Fruit fly (Drosophila melanogaster): ENCODE measurements around the gene Dsk.

Dsk gene

DNA sequence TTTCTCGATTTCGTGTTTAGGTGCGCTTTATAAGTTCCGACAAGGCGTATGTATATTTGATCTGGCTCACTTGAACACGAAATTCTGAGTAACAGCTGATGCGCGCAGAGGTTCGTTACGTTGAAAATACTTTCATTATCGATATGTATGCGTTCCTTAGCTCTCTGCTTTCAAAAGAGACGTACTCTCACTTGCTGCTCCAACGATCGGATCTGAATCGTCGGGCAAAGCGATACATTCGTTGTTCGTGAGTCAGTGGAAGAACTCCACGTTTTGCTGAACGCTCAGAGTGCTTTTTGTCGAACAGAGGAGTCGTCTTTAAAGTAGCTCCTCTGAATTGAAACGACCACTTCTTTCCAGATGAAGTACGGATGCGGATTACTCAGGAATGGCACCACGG is 7.0 kb upstream of the Dsk start, which contains the start of gene beta-Man (continued):
- TF ChIP-seq MESR4 (GFP tag; optimal IDR thresholded peaks at IDR 0.05), result peak; percentile 44
- peak; percentile 35; the same call in 1 of the 2 replicates for TF ChIP-seq unc-4 (GFP tag; IDR thresholded peaks at IDR 0.05; ENCODE audit: partially characterized antibody)
- TF ChIP-seq Gug (GFP tag; IDR thresholded peaks at IDR 0.05), result no peak
- TF ChIP-seq row (GFP tag; IDR thresholded peaks at IDR 0.05), result peak; percentile 39; the same call in 1 of the 3 replicates
- peak; percentile 68 for TF ChIP-seq amos (GFP tag; IDR thresholded peaks at IDR 0.05; ENCODE audit: partially characterized antibody)
- no peak for TF ChIP-seq CG8359 (GFP tag; optimal IDR thresholded peaks at IDR 0.05; ENCODE audit: borderline replicate concordance)
- peak; percentile 11 for TF ChIP-seq CG17829 (tag; optimal IDR thresholded peaks at IDR 0.05)

DNA sequence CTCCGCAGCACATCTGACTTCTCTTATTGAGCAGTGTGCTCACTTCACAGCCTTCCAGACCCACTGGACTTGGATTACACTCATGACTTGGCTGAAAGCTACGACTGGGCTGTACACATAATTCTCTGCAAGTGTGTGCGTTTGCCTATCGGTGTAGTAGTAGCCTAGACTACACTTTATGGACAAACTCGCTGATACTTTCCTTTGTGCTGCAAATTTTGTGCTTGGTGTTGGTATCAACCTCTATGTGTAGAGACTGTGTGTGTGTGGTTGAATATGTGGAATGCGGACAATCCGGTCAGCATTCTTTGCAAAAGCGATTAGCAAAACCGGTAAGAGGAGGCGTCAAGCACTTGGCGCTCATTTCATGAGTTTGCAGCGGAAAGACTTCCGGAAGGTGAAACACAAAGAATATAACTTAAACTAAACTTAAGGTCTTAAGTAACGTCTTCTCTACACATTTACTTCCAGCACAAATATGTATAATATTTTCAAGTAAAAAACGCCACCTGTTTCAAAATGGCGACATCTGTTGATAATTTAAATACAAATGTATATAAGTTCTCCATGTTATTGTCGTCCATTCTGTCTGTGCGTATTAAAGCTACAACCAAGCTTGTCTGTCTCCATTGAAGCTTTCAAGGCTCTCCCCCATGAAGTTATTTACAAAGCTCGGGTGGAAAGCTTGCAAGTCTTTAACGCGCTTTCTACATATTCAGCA is 3.1 kb downstream of the Dsk start:
- TF ChIP-seq Eip74EF (GFP tag; optimal IDR thresholded peaks at IDR 0.05), result peak in 1 of 2 experiments; percentile 82
- peak; percentile 100 for TF ChIP-seq sd (tag; optimal IDR thresholded peaks at IDR 0.05)
- peak; percentile 62 for TF ChIP-seq CG12769 (tag; optimal IDR thresholded peaks at IDR 0.05)
- no peak for TF ChIP-seq jing (GFP tag; optimal IDR thresholded peaks at IDR 0.05)
- TF ChIP-seq Lhr (GFP tag; optimal IDR thresholded peaks at IDR 0.05), result peak; percentile 51
- TF ChIP-seq CG3065 (GFP tag; optimal IDR thresholded peaks at IDR 0.05), result no peak
- 0 out of 3 replicates have a peak, but pooled peaks have one; percentile 4 for TF ChIP-seq Opbp (GFP tag; IDR thresholded peaks at IDR 0.05; ENCODE audit: partially characterized antibody)
- TF ChIP-seq Drgx (GFP tag; IDR thresholded peaks at IDR 0.05), result no peak
- no peak for TF ChIP-seq BtbVII (GFP tag; optimal IDR thresholded peaks at IDR 0.05)
- TF ChIP-seq lab (GFP tag; optimal IDR thresholded peaks at IDR 0.05), result peak; percentile 10
- peak; percentile 35 for TF ChIP-seq Hmr (GFP tag; optimal IDR thresholded peaks at IDR 0.05)
- peak; percentile 42 for TF ChIP-seq nom (GFP tag; optimal IDR thresholded peaks at IDR 0.05)
- peak; percentile 72 for TF ChIP-seq cg (GFP tag; optimal IDR thresholded peaks at IDR 0.05)
- peak; percentile 37 for TF ChIP-seq phol (tag; optimal IDR thresholded peaks at IDR 0.05)
- TF ChIP-seq CG33557 (GFP tag; optimal IDR thresholded peaks at IDR 0.05), result no peak
- peak; percentile 17; the same call in 1 of the 2 replicates for TF ChIP-seq tna (GFP tag; IDR thresholded peaks at IDR 0.05; ENCODE audit: partially characterized antibody)
- no peak for TF ChIP-seq sna (GFP tag; IDR thresholded peaks at IDR 0.05; ENCODE audit: partially characterized antibody)
- TF ChIP-seq sug (tag; optimal IDR thresholded peaks at IDR 0.05), result peak; percentile 83
- no peak for TF ChIP-seq CG7357 (GFP tag; IDR thresholded peaks at IDR 0.05)
- TF ChIP-seq CTCF (GFP tag; optimal IDR thresholded peaks at IDR 0.05), result peak; percentile 92
- TF ChIP-seq amos (GFP tag; IDR thresholded peaks at IDR 0.05; ENCODE audit: partially characterized antibody), result peak; percentile 33
- TF ChIP-seq rib (GFP tag; IDR thresholded peaks at IDR 0.05), result peak; percentile 31; the same call in 1 of the 2 replicates
- TF ChIP-seq CG18011 (GFP tag; optimal IDR thresholded peaks at IDR 0.05), result no peak
- TF ChIP-seq Bgb (GFP tag; IDR thresholded peaks at IDR 0.05; ENCODE audit: partially characterized antibody), result peak; percentile 49
- TF ChIP-seq danr (GFP tag; IDR thresholded peaks at IDR 0.05), result no peak
- no peak for TF ChIP-seq CG7928 (GFP tag; optimal IDR thresholded peaks at IDR 0.05)
- no peak for TF ChIP-seq sens (GFP tag)
- no peak for TF ChIP-seq Hr51 (GFP tag; optimal IDR thresholded peaks at IDR 0.05)
- TF ChIP-seq CG10543 (GFP tag; optimal IDR thresholded peaks at IDR 0.05), result peak; percentile 61
- TF ChIP-seq CG13894 (tag; optimal IDR thresholded peaks at IDR 0.05), result peak; percentile 91
- no peak for TF ChIP-seq Deaf1 (tag; optimal IDR thresholded peaks at IDR 0.05)
- TF ChIP-seq CG17802 (tag; optimal IDR thresholded peaks at IDR 0.05), result no peak
- no peak for TF ChIP-seq Awh (GFP tag; IDR thresholded peaks at IDR 0.05)
- TF ChIP-seq pros (GFP tag; optimal IDR thresholded peaks at IDR 0.05), result peak; percentile 79
- no peak for TF ChIP-seq CG17328 (GFP tag; IDR thresholded peaks at IDR 0.05)
- TF ChIP-seq CG8290 (GFP tag; optimal IDR thresholded peaks at IDR 0.05), result no peak
- peak in 1 of 2 experiments; percentile 43 for TF ChIP-seq CG8290 (tag; optimal IDR thresholded peaks at IDR 0.05)
- TF ChIP-seq E2f1 (GFP tag; IDR thresholded peaks at IDR 0.05), result no peak
- TF ChIP-seq Med (GFP tag), result peak; percentile 27

Measured in whole organism, embryonic.